Worm (Caenorhabditis elegans) whole organism, L3 larva: Measurements from ENCODE around the gene dmd-7.

Source experiments
- elt-3 ChIP-seq, 3 experiments: fragments of 150-350 bp in 1 of 3; sonication (generic microtip) in 2 of 3; optimal IDR thresholded peaks; 2 replicates in 2 of 3; 4 replicates in 1 of 3; lab custom pipeline; 2014 to 2017; ENCODE audit warnings: missing biosample characterization in 3 of 3, missing genetic modification characterization in 3 of 3
- nhr-23 ChIP-seq: fragments of 150-350 bp; optimal IDR thresholded peaks from 2 replicates; lab custom pipeline; 2014; ENCODE audit warnings: missing biosample characterization, missing genetic modification reagents, missing genetic modification characterization
- pha-4 ChIP-seq: fragments of 150-350 bp; optimal IDR thresholded peaks from 2 replicates; lab custom pipeline; 2014; ENCODE audit warnings: missing biosample characterization, missing genetic modification reagents, missing genetic modification characterization
- unc-62 ChIP-seq: fragments of 150-350 bp; sonication (generic microtip); optimal IDR thresholded peaks from 4 replicates; lab custom pipeline; 2014; ENCODE audit warnings: missing biosample characterization, missing genetic modification reagents, missing genetic modification characterization
- zag-1 ChIP-seq: fragments of 150-350 bp; optimal IDR thresholded peaks from 2 replicates; lab custom pipeline; 2014; ENCODE audit warnings: missing biosample characterization, missing genetic modification characterization
- ztf-11 ChIP-seq: fragments of 150-350 bp; optimal IDR thresholded peaks from 2 replicates; lab custom pipeline; 2014; ENCODE audit warnings: missing biosample characterization, missing genetic modification characterization

- TF ChIP-seq elt-3 (tag; optimal IDR thresholded peaks at IDR 0.05; lab: Kevin White, UChicago) (no peak), nhr-23 (tag; lab: Kevin White, UChicago) (no peak), unc-62 (GFP tag; lab: Kevin White, UChicago) (no peak), zag-1 (no peak), pha-4 (no peak), ztf-11 (no peak)
These were observed 21.2 kb downstream of the dmd-7 start for ce11 chrV:6267978-6268377.
